Worm (Caenorhabditis elegans): Measurements from ENCODE around the gene thoc-2.

DNA sequence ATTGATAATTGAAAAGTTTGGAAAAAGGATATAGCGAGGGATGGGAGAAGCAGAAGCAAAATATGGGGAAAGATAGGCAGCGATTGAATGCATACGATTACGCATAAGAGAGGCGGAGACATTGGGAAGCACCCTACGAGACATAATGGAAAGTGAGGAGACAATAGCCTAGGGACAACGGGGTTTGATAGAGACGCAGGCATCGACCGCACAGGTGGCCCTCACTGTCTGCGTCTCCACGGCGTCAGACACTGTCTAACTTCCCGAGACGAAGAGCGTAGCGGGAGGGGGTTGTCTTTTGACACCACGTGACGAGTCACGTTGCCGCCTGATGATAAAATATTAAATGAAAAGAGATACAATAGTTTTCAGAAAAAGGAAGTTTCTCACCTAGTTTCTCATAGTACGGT lies 53.2 kb downstream of the thoc-2 start:
- TF ChIP-seq unc-62 (GFP tag; optimal IDR thresholded peaks at IDR 0.05) (no peak), nhr-20 (tag; optimal IDR thresholded peaks at IDR 0.05) (peak; percentile 98), zip-4 (GFP tag; optimal IDR thresholded peaks at IDR 0.05) (peak; percentile 77), zag-1 (tag; optimal IDR thresholded peaks at IDR 0.05) (no peak), nhr-77 (tag; optimal IDR thresholded peaks at IDR 0.05) (peak; percentile 60), lin-15B (tag; optimal IDR thresholded peaks at IDR 0.05) (no peak), nhr-12 (tag; optimal IDR thresholded peaks at IDR 0.05) (no peak), nhr-237 (tag; optimal IDR thresholded peaks at IDR 0.05) (peak; percentile 22), ama-1 (optimal IDR thresholded peaks at IDR 0.05) (no peak), nhr-28 (tag; optimal IDR thresholded peaks at IDR 0.05) (no peak)
